Worm (Caenorhabditis elegans): ENCODE data around the gene ubc-23.

Gene ubc-23

ce11 chrX:8892808-8893207 is 48.7 kb downstream of the ubc-23 start, which contains the start of gene C13E3.1:
Gene C13E3.1 (plus strand): TSS chrX:8893108.
- TF ChIP-seq ama-1 (optimal IDR thresholded peaks at IDR 0.05): no peak
- TF ChIP-seq ceh-13 (GFP tag; optimal IDR thresholded peaks at IDR 0.05): no peak
- TF ChIP-seq hmg-4 (GFP tag; optimal IDR thresholded peaks at IDR 0.05): no peak
- TF ChIP-seq tra-4 (tag; optimal IDR thresholded peaks at IDR 0.05): no peak
- no peak for TF ChIP-seq sea-1 (GFP tag; conservative IDR thresholded peaks at IDR 0.05)
- no peak for TF ChIP-seq tbx-37 (GFP tag; conservative IDR thresholded peaks at IDR 0.05)
- TF ChIP-seq ceh-36 (tag; optimal IDR thresholded peaks at IDR 0.05): no peak
- no peak for TF ChIP-seq B0310.2 (tag; optimal IDR thresholded peaks at IDR 0.05)
- TF ChIP-seq ets-7 (tag; optimal IDR thresholded peaks at IDR 0.05): no peak
- no peak for TF ChIP-seq scrt-1 (GFP tag; IDR thresholded peaks at IDR 0.05)
- no peak for TF ChIP-seq flt-1 (GFP tag; IDR thresholded peaks at IDR 0.05)
- no peak for TF ChIP-seq F13C5.2 (tag; optimal IDR thresholded peaks at IDR 0.05)
